Worm (Caenorhabditis elegans) whole organism, L2 larva: ENCODE results near the gene srt-63.

ENCODE experiments used
- C34F6.9 ChIP-seq: fragments of 150-350 bp; optimal IDR thresholded peaks from 2 replicates; lab custom pipeline; 2014; ENCODE audit warnings: missing biosample characterization, missing genetic modification characterization
- F13H6.1 ChIP-seq: sonication (generic microtip); optimal IDR thresholded peaks from 2 replicates; lab custom pipeline; 2016; ENCODE audit warnings: missing genetic modification characterization, missing compliant biosample characterization
- R02D3.7 ChIP-seq: fragments of 150-350 bp; optimal IDR thresholded peaks from 2 replicates; lab custom pipeline; 2014; ENCODE audit warnings: missing biosample characterization, missing genetic modification characterization
- Y55F3AM.14 ChIP-seq: fragments of 200-800 bp; sonication (Bioruptor generic); optimal IDR thresholded peaks from 2 replicates; lab custom pipeline; 2018; ENCODE audit warnings: mild to moderate bottlenecking, missing genetic modification characterization, missing compliant biosample characterization
- ZK546.5 ChIP-seq: sonication (generic microtip); optimal IDR thresholded peaks from 2 replicates; lab custom pipeline; 2017; ENCODE audit warnings: missing biosample characterization, missing genetic modification characterization
- aly-2 ChIP-seq: fragments of 150-350 bp; optimal IDR thresholded peaks from 2 replicates; lab custom pipeline; 2014; ENCODE audit warnings: missing biosample characterization, missing genetic modification characterization
- ama-1 ChIP-seq: fragments of 150-350 bp; optimal IDR thresholded peaks from 2 replicates; lab custom pipeline; 2018; ENCODE audit warnings: inconsistent platforms
- blmp-1 ChIP-seq: sonication (generic microtip); optimal IDR thresholded peaks from 2 replicates; lab custom pipeline; 2017; ENCODE audit warnings: missing genetic modification characterization, mild to moderate bottlenecking, missing compliant biosample characterization, antibody characterized with exemption, moderate library complexity; ENCODE audit not compliant: insufficient read depth
- ceh-16 ChIP-seq: fragments of 150-350 bp; optimal IDR thresholded peaks from 2 replicates; lab custom pipeline; 2014; ENCODE audit warnings: missing biosample characterization, missing genetic modification characterization
- ceh-82 ChIP-seq: fragments of 150-350 bp; optimal IDR thresholded peaks from 2 replicates; lab custom pipeline; 2014; ENCODE audit warnings: missing biosample characterization, missing genetic modification characterization
- crh-2 ChIP-seq: sonication (generic microtip); optimal IDR thresholded peaks from 2 replicates; lab custom pipeline; 2017; ENCODE audit warnings: missing biosample characterization, missing genetic modification characterization
- dmd-4 ChIP-seq: sonication (generic microtip); optimal IDR thresholded peaks from 2 replicates; lab custom pipeline; 2017; ENCODE audit warnings: missing biosample characterization, missing genetic modification characterization
- elt-1 ChIP-seq: fragments of 150-350 bp; optimal IDR thresholded peaks from 2 replicates; lab custom pipeline; 2014; ENCODE audit warnings: missing biosample characterization, missing genetic modification characterization
- elt-3 ChIP-seq: sonication (generic microtip); optimal IDR thresholded peaks from 2 replicates; lab custom pipeline; 2017; ENCODE audit warnings: missing biosample characterization, missing genetic modification characterization
- fos-1 ChIP-seq: fragments of 150-350 bp; optimal IDR thresholded peaks from 2 replicates; lab custom pipeline; 2014; ENCODE audit warnings: missing biosample characterization, missing genetic modification characterization
- gmeb-1 ChIP-seq: fragments of 150-350 bp; optimal IDR thresholded peaks from 2 replicates; lab custom pipeline; 2014; ENCODE audit warnings: missing biosample characterization, missing genetic modification characterization
- lin-11 ChIP-seq: fragments of 150-350 bp; sonication (generic microtip); optimal IDR thresholded peaks from 2 replicates; lab custom pipeline; 2014; ENCODE audit warnings: missing biosample characterization, missing genetic modification characterization, inconsistent platforms, mixed read lengths
- lin-13 ChIP-seq: fragments of 150-350 bp; optimal IDR thresholded peaks from 2 replicates; lab custom pipeline; 2014; ENCODE audit warnings: missing biosample characterization, missing genetic modification reagents, missing genetic modification characterization
- lin-39 ChIP-seq: fragments of 150-350 bp; optimal IDR thresholded peaks from 2 replicates; lab custom pipeline; 2014; ENCODE audit warnings: missing biosample characterization, missing genetic modification reagents, missing genetic modification characterization
- lsy-2 ChIP-seq, 2 experiments: fragments of 150-350 bp in 1 of 2; sonication (generic microtip) in 1 of 2; optimal IDR thresholded peaks; 2 replicates each; lab custom pipeline; 2014 to 2017; ENCODE audit warnings: missing biosample characterization in 2 of 2, missing genetic modification characterization in 2 of 2
- mbf-1 ChIP-seq: sonication (generic microtip); optimal IDR thresholded peaks from 2 replicates; lab custom pipeline; 2017; ENCODE audit warnings: missing biosample characterization, missing genetic modification characterization
- mdl-1 ChIP-seq, 2 experiments: fragments of 150-350 bp in 1 of 2; sonication (generic microtip) in 1 of 2; optimal IDR thresholded peaks; 2 replicates each; lab custom pipeline; 2017; ENCODE audit warnings: missing biosample characterization in 2 of 2, missing genetic modification characterization in 2 of 2
- nhr-10 ChIP-seq: sonication (generic microtip); optimal IDR thresholded peaks from 2 replicates; lab custom pipeline; 2017; ENCODE audit warnings: missing biosample characterization, missing genetic modification characterization
- nhr-11 ChIP-seq: fragments of 150-350 bp; optimal IDR thresholded peaks from 2 replicates; lab custom pipeline; 2014; ENCODE audit warnings: missing biosample characterization, missing genetic modification characterization
- nhr-12 ChIP-seq: fragments of 150-350 bp; optimal IDR thresholded peaks from 2 replicates; lab custom pipeline; 2014; ENCODE audit warnings: missing biosample characterization, missing genetic modification characterization
- nhr-129 ChIP-seq: fragments of 150-350 bp; optimal IDR thresholded peaks from 2 replicates; lab custom pipeline; 2014; ENCODE audit warnings: missing biosample characterization, missing genetic modification characterization
- nhr-21 ChIP-seq: fragments of 150-350 bp; optimal IDR thresholded peaks from 2 replicates; lab custom pipeline; 2014; ENCODE audit warnings: missing biosample characterization, missing genetic modification characterization
- nhr-23 ChIP-seq: fragments of 150-350 bp; optimal IDR thresholded peaks from 2 replicates; lab custom pipeline; 2014; ENCODE audit warnings: missing biosample characterization, missing genetic modification reagents, missing genetic modification characterization
- nhr-25 ChIP-seq: fragments of 150-350 bp; sonication (generic microtip); optimal IDR thresholded peaks from 3 replicates; lab custom pipeline; 2014; ENCODE audit warnings: missing biosample characterization, missing genetic modification characterization
- nhr-6 ChIP-seq: fragments of 150-350 bp; optimal IDR thresholded peaks from 2 replicates; lab custom pipeline; 2014; ENCODE audit warnings: missing biosample characterization, missing genetic modification characterization
- peb-1 ChIP-seq: fragments of 150-350 bp; optimal IDR thresholded peaks from 2 replicates; lab custom pipeline; 2014; ENCODE audit warnings: missing biosample characterization, missing genetic modification characterization
- sem-4 ChIP-seq: fragments of 150-350 bp; optimal IDR thresholded peaks from 2 replicates; lab custom pipeline; 2014; ENCODE audit warnings: missing biosample characterization, missing genetic modification reagents, missing genetic modification characterization
- skn-1 ChIP-seq: sonication (generic microtip); optimal IDR thresholded peaks from 2 replicates; lab custom pipeline; 2017; ENCODE audit warnings: missing biosample characterization, missing genetic modification characterization
- sma-3 ChIP-seq: sonication (generic microtip); optimal IDR thresholded peaks from 2 replicates; lab custom pipeline; 2016; ENCODE audit warnings: missing genetic modification reagents, missing genetic modification characterization, missing compliant biosample characterization
- sma-9 ChIP-seq, 2 experiments: fragments of 150-350 bp in 1 of 2; sonication (generic microtip) in 1 of 2; optimal IDR thresholded peaks; 2 replicates each; lab custom pipeline; 2014 to 2016; ENCODE audit warnings: missing genetic modification characterization in 2 of 2, mild to moderate bottlenecking in 1 of 2, missing biosample characterization in 1 of 2, missing compliant biosample characterization in 1 of 2, missing genetic modification reagents in 1 of 2, moderate library complexity in 1 of 2
- snpc-4 ChIP-seq: fragments of 150-350 bp; optimal IDR thresholded peaks from 2 replicates; lab custom pipeline; 2014; ENCODE audit warnings: missing biosample characterization, missing genetic modification characterization
- unc-39 ChIP-seq: fragments of 150-350 bp; optimal IDR thresholded peaks from 2 replicates; lab custom pipeline; 2014; ENCODE audit warnings: missing biosample characterization, missing genetic modification characterization
- unc-62 ChIP-seq: fragments of 150-350 bp; optimal IDR thresholded peaks from 2 replicates; lab custom pipeline; 2014; ENCODE audit warnings: missing biosample characterization, missing genetic modification reagents, missing genetic modification characterization
- zag-1 ChIP-seq: fragments of 150-350 bp; optimal IDR thresholded peaks from 2 replicates; lab custom pipeline; 2014; ENCODE audit warnings: missing biosample characterization, missing genetic modification characterization
- ztf-11 ChIP-seq: sonication (generic microtip); optimal IDR thresholded peaks from 2 replicates; lab custom pipeline; 2017; ENCODE audit warnings: missing biosample characterization, missing genetic modification characterization

The srt-63 gene

DNA sequence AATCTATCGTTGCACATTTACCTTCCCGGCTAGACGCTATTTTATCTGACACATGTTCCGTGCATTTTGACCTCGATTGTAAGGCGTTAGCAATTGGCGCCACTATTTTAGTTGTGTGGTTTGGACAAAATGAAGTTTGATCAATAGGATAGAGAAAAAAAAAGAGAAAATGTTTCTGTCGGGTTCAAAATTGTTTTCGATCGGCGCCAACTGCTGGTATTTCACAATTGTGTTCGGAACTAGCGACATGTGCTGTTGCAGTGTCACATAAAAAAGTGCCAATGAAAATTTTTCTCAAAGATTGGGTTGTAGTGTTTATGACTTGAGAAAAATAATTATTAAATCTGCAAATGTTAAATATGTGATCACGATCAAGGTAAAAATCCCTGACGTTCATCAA is 23.2 kb upstream of the srt-63 start:
- TF ChIP-seq lin-13 (GFP tag; lab: Kevin White, UChicago) (no peak), blmp-1 (tag; lab: Kevin White, UChicago) (no peak), sma-3 (GFP tag; lab: Kevin White, UChicago) (no peak), elt-1 (no peak), lin-11 (no peak), mdl-1 (tag; optimal IDR thresholded peaks at IDR 0.05; lab: Kevin White, UChicago) (no peak), nhr-23 (no peak), sem-4 (tag; lab: Kevin White, UChicago) (no peak), ztf-11 (tag; lab: Kevin White, UChicago) (no peak), sma-9 (GFP tag; optimal IDR thresholded peaks at IDR 0.05; lab: Kevin White, UChicago) (peak; percentile 78), sma-9 (tag; optimal IDR thresholded peaks at IDR 0.05; lab: Kevin White, UChicago) (no peak), lsy-2 (tag; optimal IDR thresholded peaks at IDR 0.05; lab: Kevin White, UChicago) (peak in 1 of 2 experiments; percentile 27), nhr-10 (tag; lab: Kevin White, UChicago) (no peak), Y55F3AM.14 (no peak), zag-1 (no peak), ZK546.5 (tag; lab: Kevin White, UChicago) (no peak), F13H6.1 (tag; lab: Kevin White, UChicago) (peak; percentile 65), ceh-16 (tag; lab: Kevin White, UChicago) (no peak), lin-39 (tag; lab: Kevin White, UChicago) (no peak), ama-1 (lab: Kevin White, UChicago) (no peak), dmd-4 (tag; lab: Kevin White, UChicago) (no peak), unc-62 (GFP tag; lab: Kevin White, UChicago) (no peak), nhr-21 (no peak)

DNA sequence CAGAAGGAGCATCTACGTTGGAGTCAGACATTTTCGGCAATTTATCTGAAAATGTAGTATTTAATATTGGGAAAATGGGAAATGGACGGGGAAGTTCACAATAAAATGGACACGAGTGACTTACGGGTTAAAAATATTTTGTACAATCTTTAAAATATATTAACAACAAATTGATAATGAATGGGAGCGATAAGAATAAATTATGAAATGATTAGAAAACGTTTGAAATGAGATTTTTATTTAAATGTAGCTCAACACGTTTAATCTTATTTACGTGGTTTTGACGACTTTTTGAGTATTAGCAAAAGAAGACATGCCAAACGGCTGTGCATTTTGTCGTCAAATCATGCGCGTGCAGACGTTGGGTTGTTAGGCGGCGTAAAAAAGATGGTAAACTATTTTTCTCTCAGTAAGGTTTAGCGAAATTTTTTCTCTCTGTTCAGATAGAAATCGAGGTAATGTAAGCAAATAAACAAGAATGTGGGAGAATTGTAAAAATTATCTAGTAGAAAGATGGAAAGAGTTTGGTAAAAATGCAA is 22.2 kb upstream of the srt-63 start, which contains the start of gene fbxa-64:
Gene fbxa-64 (minus strand): TSS at position 51 of the 539 bp plus-strand sequence.
- no peak for TF ChIP-seq zag-1
- TF ChIP-seq lsy-2 (tag; optimal IDR thresholded peaks at IDR 0.05; lab: Kevin White, UChicago), result peak in 1 of 2 experiments; percentile 18
- TF ChIP-seq C34F6.9, result peak; percentile 9
- TF ChIP-seq nhr-25 (tag; lab: Kevin White, UChicago), result no peak
- TF ChIP-seq, all 48 proteins: peak for 2

DNA sequence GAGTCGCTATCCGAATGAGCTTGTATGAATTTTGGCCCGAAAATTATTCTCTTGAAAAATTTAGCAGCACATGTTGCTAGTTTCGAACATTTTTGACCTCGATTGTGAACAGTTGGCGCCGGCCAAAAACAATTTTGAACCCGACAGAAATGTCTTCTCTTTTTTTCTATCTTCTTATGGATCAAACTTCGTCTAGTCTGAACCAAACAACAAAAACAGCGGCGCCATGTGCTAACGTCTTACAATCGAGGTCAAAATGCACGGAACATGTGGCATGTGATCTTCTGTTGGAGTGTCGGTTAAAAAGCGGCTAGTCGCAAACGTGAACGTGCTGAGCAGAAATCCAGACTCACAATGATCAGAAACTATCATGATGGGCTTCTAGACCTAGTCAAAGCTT is 20.2 kb upstream of the srt-63 start:
- TF ChIP-seq peb-1, result no peak
- no peak for TF ChIP-seq nhr-21
- no peak for TF ChIP-seq mbf-1
- TF ChIP-seq F13H6.1 (tag; lab: Kevin White, UChicago), result peak; percentile 80
- TF ChIP-seq dmd-4 (tag; lab: Kevin White, UChicago), result no peak
- no peak for TF ChIP-seq zag-1
- no peak for TF ChIP-seq nhr-25 (tag; lab: Kevin White, UChicago)
- no peak for TF ChIP-seq nhr-12 (tag; lab: Kevin White, UChicago)
- no peak for TF ChIP-seq ceh-82
- no peak for TF ChIP-seq nhr-10 (tag; lab: Kevin White, UChicago)
- peak; percentile 4 for TF ChIP-seq sem-4 (tag; lab: Kevin White, UChicago)
- TF ChIP-seq sma-9 (GFP tag; optimal IDR thresholded peaks at IDR 0.05; lab: Kevin White, UChicago), result peak; percentile 92
- no peak for TF ChIP-seq sma-9 (tag; optimal IDR thresholded peaks at IDR 0.05; lab: Kevin White, UChicago)
- TF ChIP-seq, all 48 proteins: peak for 3

DNA sequence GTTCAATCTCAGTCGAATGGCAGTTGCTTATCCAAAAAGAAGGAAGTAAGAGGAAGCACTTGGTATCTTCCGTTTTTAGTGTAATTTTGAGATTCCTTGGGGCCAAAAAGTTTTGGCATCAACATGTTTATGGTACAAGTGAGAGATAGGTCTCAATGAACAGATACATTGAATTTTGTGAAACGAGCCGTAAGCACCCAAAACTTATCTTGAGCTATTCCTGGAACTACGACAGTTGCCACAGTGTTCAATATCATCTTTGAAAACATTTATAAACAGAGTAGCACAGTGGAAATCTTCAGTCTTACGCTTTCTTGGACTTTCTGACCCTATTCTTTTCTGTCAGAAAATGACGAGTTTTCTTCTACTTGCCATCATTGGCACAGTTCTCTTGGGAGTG is 19.1 kb upstream of the srt-63 start, which contains the start of gene T28A11.3:
Gene T28A11.3 (plus strand): TSS at position 301 of the 400 bp plus-strand sequence.
- no peak for TF ChIP-seq nhr-129 (tag; lab: Kevin White, UChicago)
- no peak for TF ChIP-seq skn-1 (tag; lab: Kevin White, UChicago)
- TF ChIP-seq snpc-4, result no peak
- no peak for TF ChIP-seq sma-9 (GFP tag; optimal IDR thresholded peaks at IDR 0.05; lab: Kevin White, UChicago)
- TF ChIP-seq sma-9 (tag; optimal IDR thresholded peaks at IDR 0.05; lab: Kevin White, UChicago), result no peak
- TF ChIP-seq blmp-1 (tag; lab: Kevin White, UChicago), result no peak
- no peak for TF ChIP-seq gmeb-1 (tag; lab: Kevin White, UChicago)

DNA sequence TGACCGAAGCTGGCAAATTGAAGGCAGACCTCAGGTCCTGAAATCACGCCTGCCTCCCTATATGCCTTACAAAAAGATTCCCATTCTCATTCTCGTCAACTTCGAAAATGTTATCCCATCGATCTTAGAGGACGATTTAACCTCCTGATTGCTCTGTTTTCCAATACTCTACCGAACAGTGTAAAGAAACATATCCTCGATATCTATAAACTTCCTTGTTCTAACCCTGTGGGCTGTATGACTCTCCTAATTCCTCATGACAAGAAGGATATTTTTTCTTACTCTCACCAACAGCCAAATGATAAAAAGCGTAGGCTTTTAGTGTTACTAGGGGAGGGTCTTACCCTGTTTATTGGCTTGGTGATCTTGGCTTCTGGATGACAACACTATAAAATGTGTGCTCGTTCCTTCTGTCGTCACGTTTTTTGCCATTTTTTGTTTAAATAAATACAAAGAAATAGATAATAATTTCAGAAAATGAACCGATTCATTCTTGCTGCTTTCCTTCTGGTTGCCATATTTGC is 17.7 kb upstream of the srt-63 start, which contains the start of gene T28A11.4:
Gene T28A11.4 (plus strand): TSS at position 474 of the 524 bp plus-strand sequence.
- TF ChIP-seq sma-9 (GFP tag; optimal IDR thresholded peaks at IDR 0.05; lab: Kevin White, UChicago) (no peak), sma-9 (tag; optimal IDR thresholded peaks at IDR 0.05; lab: Kevin White, UChicago) (no peak), R02D3.7 (tag; lab: Kevin White, UChicago) (no peak), nhr-6 (tag; lab: Kevin White, UChicago) (no peak), ZK546.5 (tag; lab: Kevin White, UChicago) (no peak), nhr-11 (tag; lab: Kevin White, UChicago) (no peak), aly-2 (tag; lab: Kevin White, UChicago) (no peak), elt-3 (tag; lab: Kevin White, UChicago) (no peak), unc-39 (tag; lab: Kevin White, UChicago) (no peak), blmp-1 (tag; lab: Kevin White, UChicago) (no peak), nhr-129 (tag; lab: Kevin White, UChicago) (no peak), crh-2 (no peak), nhr-23 (no peak), dmd-4 (tag; lab: Kevin White, UChicago) (no peak), fos-1 (tag; lab: Kevin White, UChicago) (no peak)
